Worm (Caenorhabditis elegans) whole organism, L4 larva: ENCODE data around the gene F46C5.7.
A peak's percentile ranks its signal among the peaks of the same experiment; 100 is the strongest.

Experiments
- ZK337.2 ChIP-seq: fragments of 200-800 bp; sonication (Bioruptor generic); IDR thresholded peaks from 2 replicates; pipeline ENCODE4 v1.3.6; 2022; ENCODE audit warnings: missing genetic modification reagents, missing genetic modification characterization, missing compliant biosample characterization
- ces-1 ChIP-seq: fragments of 150-350 bp; sonication (generic microtip); optimal IDR thresholded peaks from 4 replicates; lab custom pipeline; 2014; ENCODE audit warnings: missing biosample characterization, missing genetic modification reagents, missing genetic modification characterization
- jun-1 ChIP-seq: fragments of 150-350 bp; optimal IDR thresholded peaks from 2 replicates; lab custom pipeline; 2014; ENCODE audit warnings: missing biosample characterization, missing genetic modification reagents, missing genetic modification characterization
- lin-39 ChIP-seq: fragments of 150-350 bp; optimal IDR thresholded peaks from 2 replicates; lab custom pipeline; 2014; ENCODE audit warnings: missing biosample characterization, missing genetic modification reagents, missing genetic modification characterization
- nhr-11 ChIP-seq: fragments of 150-350 bp; optimal IDR thresholded peaks from 2 replicates; lab custom pipeline; 2014; ENCODE audit warnings: missing biosample characterization, missing genetic modification characterization
- nhr-25 ChIP-seq: sonication (generic microtip); optimal IDR thresholded peaks from 2 replicates; lab custom pipeline; 2017; ENCODE audit warnings: missing genetic modification characterization, mild to moderate bottlenecking, missing compliant biosample characterization, antibody characterized with exemption, moderate library complexity, borderline replicate concordance; ENCODE audit not compliant: insufficient read depth
- nhr-6 ChIP-seq: fragments of 150-350 bp; optimal IDR thresholded peaks from 2 replicates; lab custom pipeline; 2014; ENCODE audit warnings: missing biosample characterization, missing genetic modification characterization
- nhr-77 ChIP-seq: fragments of 150-350 bp; optimal IDR thresholded peaks from 2 replicates; lab custom pipeline; 2014; ENCODE audit warnings: missing biosample characterization, missing genetic modification characterization
- pqm-1 ChIP-seq: sonication (generic microtip); optimal IDR thresholded peaks from 2 replicates; lab custom pipeline; 2017; ENCODE audit warnings: missing biosample characterization, missing genetic modification characterization
- unc-130 ChIP-seq: sonication (generic microtip); optimal IDR thresholded peaks from 2 replicates; lab custom pipeline; 2016; ENCODE audit warnings: missing genetic modification reagents, missing genetic modification characterization, missing compliant biosample characterization

DNA sequence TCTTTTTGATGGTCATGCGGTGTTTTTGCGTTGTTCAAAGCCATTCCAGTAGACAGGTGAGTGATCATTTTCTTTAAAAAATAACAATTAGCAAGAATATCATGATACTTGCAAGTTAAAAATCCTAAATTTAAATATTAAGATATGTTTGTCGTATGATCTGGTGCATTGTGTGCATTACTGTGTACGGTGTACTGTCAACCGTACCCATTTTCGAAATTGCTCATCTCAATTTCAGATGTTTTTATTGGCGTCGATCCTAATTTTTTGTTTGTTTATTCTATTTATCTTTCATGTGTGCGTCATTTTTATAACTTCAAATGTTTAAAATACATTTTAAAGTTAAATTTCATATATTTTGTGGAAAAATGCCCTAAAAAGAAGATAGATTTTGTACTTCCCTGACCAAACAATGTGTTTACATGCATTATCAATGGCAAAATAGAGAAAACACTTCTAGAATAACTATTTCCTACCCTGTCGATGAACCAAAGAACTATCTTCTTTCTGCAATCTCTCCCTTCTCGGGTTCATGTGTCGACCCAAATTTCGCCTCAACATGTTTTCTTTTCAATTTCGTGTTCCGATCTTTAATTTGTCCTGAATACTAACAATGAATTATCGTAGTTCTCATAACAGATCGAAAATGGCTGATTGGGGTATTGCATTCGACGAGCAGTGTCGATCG, 45.3 kb downstream of the F46C5.7 start, which contains the start of the genes T07D4.5 and ddx-19:
- TF ChIP-seq ZK337.2 (GFP tag; lab: Robert Waterston, UW) (no peak), ces-1 (GFP tag; lab: Kevin White, UChicago) (no peak), nhr-77 (tag; lab: Kevin White, UChicago) (peak; percentile 1), jun-1 (tag; lab: Kevin White, UChicago) (no peak), nhr-11 (tag; lab: Kevin White, UChicago) (no peak), unc-130 (GFP tag; lab: Kevin White, UChicago) (no peak), pqm-1 (tag; lab: Kevin White, UChicago) (no peak), nhr-6 (no peak), nhr-25 (tag; lab: Kevin White, UChicago) (no peak), lin-39 (tag; lab: Kevin White, UChicago) (no peak)
